Fruit fly (Drosophila melanogaster) whole organism, embryonic: Measurements from ENCODE around the gene CG31650.

Source experiments
- C15 ChIP-seq: fragments of 200-800 bp; sonication (Bioruptor generic); IDR thresholded peaks from 3 replicates; pipeline ENCODE4 v1.3.6; 2022; ENCODE audit warnings: missing biosample characterization, missing genetic modification characterization
- CG11560 ChIP-seq: fragments of 200-800 bp; sonication (Bioruptor generic); IDR thresholded peaks from 3 replicates; pipeline ENCODE4 v1.3.6; 2022; ENCODE audit warnings: missing biosample characterization, missing genetic modification characterization
- CG12744 ChIP-seq: fragments of 200-800 bp; sonication (Bioruptor generic); optimal IDR thresholded peaks from 2 replicates; lab custom pipeline; 2016; ENCODE audit warnings: missing biosample characterization, missing genetic modification characterization
- CG13624 ChIP-seq: fragments of 200-800 bp; sonication (Bioruptor generic); optimal IDR thresholded peaks from 2 replicates; lab custom pipeline; 2016; ENCODE audit warnings: missing biosample characterization, missing genetic modification characterization
- CG14667 ChIP-seq: fragments of 200-800 bp; sonication (Bioruptor generic); IDR thresholded peaks from 2 replicates; pipeline ENCODE4 v1.3.6; 2022; ENCODE audit warnings: missing biosample characterization, missing genetic modification characterization
- CG15601 ChIP-seq: fragments of 200-800 bp; sonication (Bioruptor generic); optimal IDR thresholded peaks from 3 replicates; lab custom pipeline; 2019; ENCODE audit warnings: missing biosample characterization, mild to moderate bottlenecking, missing genetic modification characterization, moderate library complexity
- CG16815 ChIP-seq: fragments of 200-800 bp; sonication (Bioruptor generic); optimal IDR thresholded peaks from 3 replicates; lab custom pipeline; 2017; ENCODE audit warnings: missing biosample characterization, mild to moderate bottlenecking, missing genetic modification characterization
- CG18619 ChIP-seq: fragments of 200-800 bp; sonication (Bioruptor generic); optimal IDR thresholded peaks from 3 replicates; lab custom pipeline; 2017; ENCODE audit warnings: missing biosample characterization, mild to moderate bottlenecking, missing genetic modification characterization
- CG2678 ChIP-seq: fragments of 200-800 bp; sonication (Bioruptor generic); optimal IDR thresholded peaks from 3 replicates; lab custom pipeline; 2019; ENCODE audit warnings: missing biosample characterization, mild to moderate bottlenecking, missing genetic modification characterization, moderate library complexity
- CG2889 ChIP-seq: fragments of 200-800 bp; sonication (Bioruptor generic); IDR thresholded peaks from 3 replicates; pipeline ENCODE4 v1.3.6; 2022; ENCODE audit warnings: missing biosample characterization, missing genetic modification characterization
- CG3065 ChIP-seq: fragments of 200-800 bp; sonication (Bioruptor generic); optimal IDR thresholded peaks from 2 replicates; lab custom pipeline; 2016; ENCODE audit warnings: missing biosample characterization, missing genetic modification characterization
- CG34376 ChIP-seq: fragments of 200-800 bp; sonication (Bioruptor generic); optimal IDR thresholded peaks from 2 replicates; lab custom pipeline; 2018; ENCODE audit warnings: missing biosample characterization, mild to moderate bottlenecking, missing genetic modification characterization
- CG34422 ChIP-seq: fragments of 200-800 bp; sonication (Bioruptor generic); IDR thresholded peaks from 3 replicates; pipeline ENCODE4 v1.3.6; 2022; ENCODE audit warnings: missing biosample characterization, missing genetic modification characterization
- CG5180 ChIP-seq: fragments of 200-800 bp; sonication (Bioruptor generic); optimal IDR thresholded peaks from 3 replicates; lab custom pipeline; 2017; ENCODE audit warnings: missing biosample characterization, missing genetic modification characterization, mild to moderate bottlenecking, moderate library complexity, missing genetic modification reagents
- CG6654 ChIP-seq: fragments of 200-800 bp; sonication (Bioruptor generic); optimal IDR thresholded peaks from 2 replicates; lab custom pipeline; 2017; ENCODE audit warnings: missing biosample characterization, mild to moderate bottlenecking, missing genetic modification characterization
- CG7271 ChIP-seq: fragments of 200-800 bp; sonication (Bioruptor generic); optimal IDR thresholded peaks from 2 replicates; lab custom pipeline; 2018; ENCODE audit warnings: missing biosample characterization, mild to moderate bottlenecking, missing genetic modification characterization, moderate library complexity
- CG7928 ChIP-seq: fragments of 200-800 bp; sonication (Bioruptor generic); optimal IDR thresholded peaks from 2 replicates; lab custom pipeline; 2017; ENCODE audit warnings: missing biosample characterization, mild to moderate bottlenecking, missing genetic modification characterization
- CG7963 ChIP-seq: fragments of 200-800 bp; sonication (Bioruptor generic); IDR thresholded peaks from 3 replicates; pipeline ENCODE4 v1.3.6; 2022; ENCODE audit warnings: missing biosample characterization, missing genetic modification characterization; ENCODE audit not compliant: partially characterized antibody
- CG8944 ChIP-seq: fragments of 200-800 bp; sonication (Bioruptor generic); optimal IDR thresholded peaks from 3 replicates; lab custom pipeline; 2016; ENCODE audit warnings: missing biosample characterization, missing genetic modification characterization
- CG9437 ChIP-seq: fragments of 200-800 bp; sonication (Bioruptor generic); optimal IDR thresholded peaks from 2 replicates; lab custom pipeline; 2018; ENCODE audit warnings: missing biosample characterization, mild to moderate bottlenecking, missing genetic modification characterization
- CG9609 ChIP-seq: fragments of 200-800 bp; sonication (Bioruptor generic); optimal IDR thresholded peaks from 3 replicates; lab custom pipeline; 2016; ENCODE audit warnings: missing biosample characterization, missing genetic modification characterization
- Dad ChIP-seq: fragments of 200-800 bp; sonication (Bioruptor generic); optimal IDR thresholded peaks from 3 replicates; lab custom pipeline; 2016; ENCODE audit warnings: missing biosample characterization, missing genetic modification characterization
- Dll ChIP-seq: fragments of 200-800 bp; sonication (Bioruptor generic); IDR thresholded peaks from 4 replicates; pipeline ENCODE4 v1.3.6; 2022; ENCODE audit warnings: missing biosample characterization, missing genetic modification characterization; ENCODE audit not compliant: partially characterized antibody
- H15 ChIP-seq: fragments of 200-800 bp; sonication (Bioruptor generic); IDR thresholded peaks from 3 replicates; pipeline ENCODE4 v1.3.6; 2022; ENCODE audit warnings: missing biosample characterization, missing genetic modification characterization
- HHEX ChIP-seq: fragments of 200-800 bp; sonication (Bioruptor generic); optimal IDR thresholded peaks from 3 replicates; lab custom pipeline; 2017; ENCODE audit warnings: missing biosample characterization, mild to moderate bottlenecking, missing genetic modification characterization, missing genetic modification reagents
- Hmr ChIP-seq: fragments of 200-800 bp; sonication (Bioruptor generic); optimal IDR thresholded peaks from 3 replicates; lab custom pipeline; 2017; ENCODE audit warnings: mild to moderate bottlenecking, missing biosample characterization, missing genetic modification reagents, missing genetic modification characterization
- Kr ChIP-seq: fragments of 200-800 bp; sonication (Bioruptor generic); optimal IDR thresholded peaks from 2 replicates; lab custom pipeline; 2017; ENCODE audit warnings: missing biosample characterization, mild to moderate bottlenecking, missing genetic modification characterization
- Med ChIP-seq: fragments of 200-800 bp; sonication (Bioruptor generic); peaks from one replicate; lab custom pipeline; 2016; ENCODE audit warnings: missing biosample characterization, missing genetic modification characterization, mild to moderate bottlenecking, inconsistent platforms, moderate library complexity
- NfI ChIP-seq: fragments of 200-800 bp; sonication (Bioruptor generic); optimal IDR thresholded peaks from 3 replicates; lab custom pipeline; 2018; ENCODE audit warnings: missing biosample characterization, mild to moderate bottlenecking, missing genetic modification characterization, moderate library complexity
- Sin3A ChIP-seq: fragments of >200 bp; optimal IDR thresholded peaks from 2 replicates; lab custom pipeline; 2018
- Sry-δ ChIP-seq: fragments of 200-800 bp; sonication (Bioruptor generic); optimal IDR thresholded peaks from 2 replicates; lab custom pipeline; 2016; ENCODE audit warnings: missing biosample characterization, missing genetic modification characterization
- Xrp1 ChIP-seq: fragments of 200-800 bp; sonication (Bioruptor generic); IDR thresholded peaks from 2 replicates; pipeline ENCODE4 v1.3.6; 2022; ENCODE audit warnings: missing biosample characterization, missing genetic modification characterization
- ab ChIP-seq: fragments of 200-800 bp; sonication (Bioruptor generic); optimal IDR thresholded peaks from 2 replicates; lab custom pipeline; 2016; ENCODE audit warnings: missing biosample characterization, missing genetic modification characterization
- bowl ChIP-seq: fragments of 200-800 bp; sonication (Bioruptor generic); IDR thresholded peaks from 2 replicates; pipeline ENCODE4 v1.3.6; 2022; ENCODE audit warnings: missing biosample characterization, missing genetic modification characterization
- crp ChIP-seq, 2 experiments: fragments of 200-800 bp; sonication (Bioruptor generic); optimal IDR thresholded peaks; 2 replicates in 1 of 2; 3 replicates in 1 of 2; lab custom pipeline; 2017; ENCODE audit warnings: missing biosample characterization in 2 of 2, missing genetic modification characterization in 2 of 2, mild to moderate bottlenecking in 1 of 2, moderate library complexity in 1 of 2
- cwo ChIP-seq: fragments of 200-800 bp; sonication (Bioruptor generic); optimal IDR thresholded peaks from 3 replicates; lab custom pipeline; 2017; ENCODE audit warnings: missing biosample characterization, missing genetic modification characterization, mild to moderate bottlenecking, moderate library complexity, missing genetic modification reagents
- ems ChIP-seq: fragments of 200-800 bp; sonication (Bioruptor generic); optimal IDR thresholded peaks from 3 replicates; lab custom pipeline; 2016; ENCODE audit warnings: missing biosample characterization, missing genetic modification characterization
- en ChIP-seq: fragments of 200-800 bp; sonication (Bioruptor generic); optimal IDR thresholded peaks from 2 replicates; lab custom pipeline; 2016; ENCODE audit warnings: missing biosample characterization, missing genetic modification characterization
- eyg ChIP-seq: fragments of 200-800 bp; sonication (Bioruptor generic); optimal IDR thresholded peaks from 3 replicates; lab custom pipeline; 2016; ENCODE audit warnings: missing biosample characterization, missing genetic modification characterization
- fd96Cb ChIP-seq: fragments of 200-800 bp; sonication (Bioruptor generic); optimal IDR thresholded peaks from 2 replicates; lab custom pipeline; 2018; ENCODE audit warnings: missing biosample characterization, mild to moderate bottlenecking, missing genetic modification characterization, moderate library complexity
- ftz-f1 ChIP-seq: fragments of 200-800 bp; sonication (Bioruptor generic); optimal IDR thresholded peaks from 2 replicates; lab custom pipeline; 2016; ENCODE audit warnings: missing biosample characterization, missing genetic modification characterization
- gfzf ChIP-seq: fragments of 200-800 bp; sonication (Bioruptor generic); optimal IDR thresholded peaks from 2 replicates; lab custom pipeline; 2016; ENCODE audit warnings: missing biosample characterization, mild to moderate bottlenecking, missing genetic modification characterization, moderate library complexity
- h ChIP-seq: fragments of >200 bp; optimal IDR thresholded peaks from 2 replicates; lab custom pipeline; 2017
- lov ChIP-seq, 2 experiments: fragments of 200-800 bp in 1 of 2; fragments of >200 bp in 1 of 2; sonication (Bioruptor generic) in 1 of 2; IDR thresholded peaks in 1 of 2; optimal IDR thresholded peaks in 1 of 2; 2 replicates in 1 of 2; 3 replicates in 1 of 2; pipeline versions ENCODE4 v1.3.6 to Lab custom; 2017 to 2022; ENCODE audit warnings: missing biosample characterization in 1 of 2, missing genetic modification characterization in 1 of 2
- otp ChIP-seq: fragments of 200-800 bp; sonication (Bioruptor generic); IDR thresholded peaks from 3 replicates; pipeline ENCODE4, ENCODE4 v1.3.6; 2022; ENCODE audit warnings: missing biosample characterization, missing genetic modification characterization
- phol ChIP-seq: fragments of 200-800 bp; sonication (Bioruptor generic); optimal IDR thresholded peaks from 3 replicates; lab custom pipeline; 2018; ENCODE audit warnings: missing biosample characterization, mild to moderate bottlenecking, missing genetic modification characterization, moderate library complexity
- pzg ChIP-seq: fragments of 200-800 bp; sonication (Bioruptor generic); optimal IDR thresholded peaks from 3 replicates; lab custom pipeline; 2018; ENCODE audit warnings: missing biosample characterization, mild to moderate bottlenecking, missing genetic modification characterization, moderate library complexity
- run ChIP-seq: fragments of 200-800 bp; sonication (Bioruptor generic); optimal IDR thresholded peaks from 3 replicates; lab custom pipeline; 2018; ENCODE audit warnings: missing biosample characterization, mild to moderate bottlenecking, missing genetic modification characterization
- unpg ChIP-seq: fragments of 200-800 bp; sonication (Bioruptor generic); optimal IDR thresholded peaks from 3 replicates; lab custom pipeline; 2018; ENCODE audit warnings: missing biosample characterization, mild to moderate bottlenecking, missing genetic modification characterization, moderate library complexity
- vvl ChIP-seq: fragments of 200-800 bp; sonication (Bioruptor generic); IDR thresholded peaks from 2 replicates; pipeline ENCODE4 v1.3.6; 2022; ENCODE audit warnings: missing biosample characterization, missing genetic modification characterization
- zen2 ChIP-seq: fragments of 200-800 bp; sonication (Bioruptor generic); IDR thresholded peaks from 3 replicates; pipeline ENCODE4 v1.3.6; 2022; ENCODE audit warnings: missing biosample characterization, missing genetic modification characterization; ENCODE audit not compliant: partially characterized antibody

The CG31650 gene

DNA sequence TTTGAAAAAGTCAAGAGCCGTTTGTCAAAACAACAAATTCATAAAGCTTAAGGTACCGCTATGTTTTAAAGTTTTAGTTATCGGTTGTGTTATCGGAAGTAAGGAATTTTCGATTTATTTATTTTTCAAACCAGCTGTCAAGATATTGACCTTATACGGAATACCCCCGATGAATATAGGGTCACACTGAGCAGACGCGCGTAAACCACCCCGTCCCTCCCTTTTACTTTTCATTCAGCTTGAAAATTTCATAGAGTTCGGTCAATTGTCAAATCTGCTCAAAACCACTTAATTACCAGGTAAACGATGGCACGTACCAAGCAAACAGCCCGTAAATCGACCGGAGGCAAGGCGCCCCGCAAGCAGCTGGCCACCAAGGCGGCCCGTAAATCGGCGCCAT lies 10.4 kb upstream of the CG31650 start, which contains the start of the genes CG14036 and His3.3A (continued):
- TF ChIP-seq Sin3A (lab: Kevin White, UChicago) (peak; percentile 46), zen2 (GFP tag; lab: Robert Waterston, UW) (peak; percentile 52; the same call in 2 of the 3 replicates), eyg (no peak), Sry-δ (GFP tag; lab: Kevin White, UChicago) (peak; percentile 65), HHEX (peak; percentile 24), CG7963 (0 out of 3 replicates have a peak, but pooled peaks have one; percentile 20), vvl (GFP tag; lab: Robert Waterston, UW) (0 out of 2 replicates have a peak, but pooled peaks have one; percentile 47), ems (peak; percentile 50), CG14667 (no peak), bowl (GFP tag; lab: Robert Waterston, UW) (no peak), NfI (GFP tag; lab: Kevin White, UChicago) (no peak), CG16815 (no peak), CG3065 (GFP tag; lab: Kevin White, UChicago) (no peak), gfzf (GFP tag; lab: Kevin White, UChicago) (peak; percentile 73), H15 (no peak), Med (GFP tag; lab: Kevin White, UChicago) (peak; percentile 87), lov (optimal IDR thresholded peaks at IDR 0.05; lab: Kevin White, UChicago) (no peak), lov (GFP tag; IDR thresholded peaks at IDR 0.05; lab: Robert Waterston, UW) (no peak), CG2678 (tag; lab: Kevin White, UChicago) (peak; percentile 14), Dad (peak; percentile 41), CG2889 (GFP tag; lab: Robert Waterston, UW) (no peak), CG34376 (GFP tag; lab: Kevin White, UChicago) (peak; percentile 42), CG7271 (tag; lab: Kevin White, UChicago) (no peak), en (no peak), CG18619 (no peak), run (tag; lab: Kevin White, UChicago) (no peak), Dll (GFP tag; lab: Robert Waterston, UW) (peak; percentile 56; the same call in 1 of the 4 replicates), h (lab: Kevin White, UChicago) (no peak), CG9437 (GFP tag; lab: Kevin White, UChicago) (no peak), CG5180 (GFP tag; lab: Kevin White, UChicago) (no peak), CG8944 (GFP tag; lab: Kevin White, UChicago) (no peak), ab (GFP tag; lab: Kevin White, UChicago) (no peak), crp (GFP tag; optimal IDR thresholded peaks at IDR 0.05; lab: Kevin White, UChicago) (peak in 1 of 2 experiments; percentile 77), cwo (GFP tag; lab: Kevin White, UChicago) (no peak), CG9609 (GFP tag; lab: Kevin White, UChicago) (no peak), Xrp1 (no peak), Hmr (GFP tag; lab: Kevin White, UChicago) (peak; percentile 42), CG7928 (peak; percentile 1), CG6654 (GFP tag; lab: Kevin White, UChicago) (no peak), unpg (GFP tag; lab: Kevin White, UChicago) (no peak), ftz-f1 (GFP tag; lab: Kevin White, UChicago) (peak; percentile 30), Kr (GFP tag; lab: Kevin White, UChicago) (no peak), CG15601 (tag; lab: Kevin White, UChicago) (peak; percentile 23), phol (no peak), otp (GFP tag; lab: Robert Waterston, UW) (no peak), C15 (GFP tag; lab: Robert Waterston, UW) (no peak), CG13624 (no peak), pzg (GFP tag; lab: Kevin White, UChicago) (peak; percentile 96), fd96Cb (tag; lab: Kevin White, UChicago) (no peak), CG11560 (tag; lab: Robert Waterston, UW) (peak; percentile 94), CG12744 (no peak), CG34422 (GFP tag; lab: Robert Waterston, UW) (peak; percentile 75; the same call in 2 of the 3 replicates)
